Worm (Caenorhabditis elegans) whole organism, young adult: ENCODE data around the gene srx-5.

Experiments used
- C06A6.2 ChIP-seq: fragments of 200-800 bp; sonication (Bioruptor generic); conservative IDR thresholded peaks from 2 replicates; pipeline ENCODE4 v1.3.6; 2022; ENCODE audit warnings: missing genetic modification characterization, missing compliant biosample characterization
- D2030.7 ChIP-seq: fragments of 200-800 bp; sonication (Bioruptor generic); IDR thresholded peaks from 2 replicates; pipeline ENCODE4 v1.3.6; 2022; ENCODE audit warnings: missing genetic modification reagents, missing genetic modification characterization, missing compliant biosample characterization
- F22D6.2 ChIP-seq: sonication (generic microtip); optimal IDR thresholded peaks from 2 replicates; lab custom pipeline; 2016; ENCODE audit warnings: mild to moderate bottlenecking, missing genetic modification characterization, missing compliant biosample characterization
- F49E8.2 ChIP-seq: sonication (generic microtip); optimal IDR thresholded peaks from 3 replicates; lab custom pipeline; 2017; ENCODE audit warnings: missing genetic modification characterization, mild to moderate bottlenecking, missing compliant biosample characterization, antibody characterized with exemption, moderate library complexity; ENCODE audit not compliant: insufficient read depth
- T07F8.4 ChIP-seq: sonication (generic microtip); optimal IDR thresholded peaks from 2 replicates; lab custom pipeline; 2016; ENCODE audit warnings: mild to moderate bottlenecking, missing genetic modification characterization, moderate library complexity, missing compliant biosample characterization
- Y95B8A.8 ChIP-seq: fragments of 200-800 bp; sonication (Bioruptor generic); IDR thresholded peaks from 2 replicates; pipeline ENCODE4 v1.3.6; 2022; ENCODE audit warnings: missing genetic modification reagents, missing genetic modification characterization, missing compliant biosample characterization
- ama-1 ChIP-seq, 3 experiments: fragments of 150-350 bp in 1 of 3; sonication (generic microtip) in 2 of 3; optimal IDR thresholded peaks; 2 replicates each; lab custom pipeline; 2014 to 2018; ENCODE audit warnings: missing biosample characterization in 2 of 3, missing genetic modification characterization in 2 of 3, missing genetic modification reagents in 2 of 3
- aptf-2 ChIP-seq: fragments of 200-800 bp; sonication (Bioruptor generic); conservative IDR thresholded peaks from 2 replicates; pipeline ENCODE4 v1.3.6; 2022; ENCODE audit warnings: missing genetic modification reagents, missing genetic modification characterization, missing compliant biosample characterization
- attf-5 ChIP-seq: fragments of 200-800 bp; sonication (Bioruptor generic); optimal IDR thresholded peaks from 2 replicates; lab custom pipeline; 2018; ENCODE audit warnings: mild to moderate bottlenecking, missing genetic modification characterization, missing compliant biosample characterization
- ceh-58 ChIP-seq: fragments of 200-800 bp; sonication (Bioruptor generic); IDR thresholded peaks from 2 replicates; pipeline ENCODE4 v1.3.6; 2022; ENCODE audit warnings: missing genetic modification characterization, missing compliant biosample characterization
- dpl-1 ChIP-seq: fragments of 150-350 bp; optimal IDR thresholded peaks from 2 replicates; lab custom pipeline; 2014; ENCODE audit warnings: missing biosample characterization, missing genetic modification reagents, missing genetic modification characterization
- hsf-1 ChIP-seq: fragments of 200-800 bp; sonication (Bioruptor generic); IDR thresholded peaks from 2 replicates; pipeline ENCODE4 v1.3.6; 2022; ENCODE audit warnings: missing genetic modification reagents, missing genetic modification characterization, missing compliant biosample characterization
- lir-1 ChIP-seq: fragments of 200-800 bp; sonication (Bioruptor generic); conservative IDR thresholded peaks from 2 replicates; pipeline ENCODE4 v1.3.6; 2022; ENCODE audit warnings: missing genetic modification reagents, missing genetic modification characterization, missing compliant biosample characterization
- mcd-1 ChIP-seq: fragments of 200-800 bp; sonication (Bioruptor generic); IDR thresholded peaks from 2 replicates; pipeline ENCODE4 v1.3.6; 2022; ENCODE audit warnings: missing genetic modification reagents, missing genetic modification characterization, missing compliant biosample characterization
- nhr-120 ChIP-seq: fragments of 200-800 bp; sonication (Bioruptor generic); IDR thresholded peaks from 2 replicates; pipeline ENCODE4 v1.3.6; 2022; ENCODE audit warnings: missing genetic modification characterization, missing compliant biosample characterization
- nhr-80 ChIP-seq: sonication (generic microtip); optimal IDR thresholded peaks from 2 replicates; lab custom pipeline; 2016; ENCODE audit warnings: missing genetic modification characterization, missing compliant biosample characterization
- pbrm-1 ChIP-seq: fragments of 200-800 bp; sonication (Bioruptor generic); IDR thresholded peaks from 2 replicates; pipeline ENCODE4 v1.3.6; 2022; ENCODE audit warnings: missing genetic modification reagents, missing genetic modification characterization, missing compliant biosample characterization
- pha-4 ChIP-seq: fragments of 150-350 bp; sonication (generic microtip); optimal IDR thresholded peaks from 2 replicates; lab custom pipeline; 2014; ENCODE audit warnings: missing biosample characterization, missing genetic modification reagents, missing genetic modification characterization
- rec-8 ChIP-seq, 2 experiments: sonication (generic microtip); optimal IDR thresholded peaks; 2 replicates each; lab custom pipeline; 2016; ENCODE audit warnings: mild to moderate bottlenecking in 2 of 2, missing genetic modification characterization in 2 of 2, missing genetic modification reagents in 2 of 2, missing genotype in 2 of 2, missing biosample characterization in 1 of 2, missing compliant biosample characterization in 1 of 2, moderate library complexity in 1 of 2
- sea-2 ChIP-seq: fragments of 200-800 bp; sonication (Bioruptor generic); IDR thresholded peaks from 2 replicates; pipeline ENCODE4 v1.3.6; 2022; ENCODE audit warnings: missing genetic modification characterization, missing compliant biosample characterization
- snpc-1.1 ChIP-seq: sonication (generic microtip); optimal IDR thresholded peaks from 2 replicates; lab custom pipeline; 2017; ENCODE audit warnings: missing genetic modification characterization, mild to moderate bottlenecking, missing compliant biosample characterization, antibody characterized with exemption, moderate library complexity, missing genotype, missing genetic modification reagents; ENCODE audit not compliant: insufficient read depth
- snpc-1.3 ChIP-seq: sonication (generic microtip); optimal IDR thresholded peaks from 2 replicates; lab custom pipeline; 2017; ENCODE audit warnings: missing genetic modification characterization, mild to moderate bottlenecking, missing compliant biosample characterization, antibody characterized with exemption, moderate library complexity, missing genotype, missing genetic modification reagents; ENCODE audit not compliant: insufficient read depth
- snpc-4 ChIP-seq, 5 experiments: fragments of 150-350 bp in 1 of 5; sonication (generic microtip) in 4 of 5; optimal IDR thresholded peaks; 2 replicates each; lab custom pipeline; 2014 to 2018; ENCODE audit warnings: missing genetic modification characterization in 5 of 5, missing biosample characterization in 3 of 5, antibody characterized with exemption in 2 of 5, mild to moderate bottlenecking in 2 of 5, missing compliant biosample characterization in 2 of 5, missing genotype in 2 of 5, moderate library complexity in 2 of 5, missing genetic modification reagents in 1 of 5
- tbp1 ChIP-seq: fragments of 200-800 bp; sonication (Bioruptor generic); optimal IDR thresholded peaks from 2 replicates; lab custom pipeline; 2018; ENCODE audit warnings: mild to moderate bottlenecking, missing genetic modification characterization, missing compliant biosample characterization
- tbx-9 ChIP-seq: sonication (generic microtip); optimal IDR thresholded peaks from 2 replicates; lab custom pipeline; 2016; ENCODE audit warnings: borderline replicate concordance, missing genetic modification characterization, inconsistent platforms, missing compliant biosample characterization
- unc-62 ChIP-seq: fragments of 150-350 bp; optimal IDR thresholded peaks from 2 replicates; lab custom pipeline; 2014; ENCODE audit warnings: missing biosample characterization, missing genetic modification reagents, missing genetic modification characterization
- zfh-2 ChIP-seq: fragments of 200-800 bp; sonication (Bioruptor generic); conservative IDR thresholded peaks from 2 replicates; pipeline ENCODE4 v1.3.6; 2022; ENCODE audit warnings: missing genetic modification reagents, missing genetic modification characterization, missing compliant biosample characterization
- ztf-22 ChIP-seq: fragments of 200-800 bp; sonication (Bioruptor generic); optimal IDR thresholded peaks from 2 replicates; lab custom pipeline; 2018; ENCODE audit warnings: mild to moderate bottlenecking, missing genetic modification characterization, moderate library complexity, missing compliant biosample characterization
- ztf-28 ChIP-seq: fragments of 200-800 bp; sonication (Bioruptor generic); IDR thresholded peaks from 2 replicates; pipeline ENCODE4 v1.3.6; 2022; ENCODE audit warnings: missing genetic modification reagents, missing genetic modification characterization, missing compliant biosample characterization
- ztf-6 ChIP-seq: fragments of 200-800 bp; sonication (Bioruptor generic); IDR thresholded peaks from 2 replicates; pipeline ENCODE4 v1.3.6; 2022; ENCODE audit warnings: missing genetic modification reagents, missing genetic modification characterization, missing compliant biosample characterization

The srx-5 gene

ce11 chrV:671342-671741 lies 28.5 kb upstream of the srx-5 start, which contains the start of gene sru-24:
Gene sru-24, minus strand, starts transcription at chrV:671442.
- TF ChIP-seq lir-1 (GFP tag; lab: Robert Waterston, UW), result no peak

- TF ChIP-seq pbrm-1 (GFP tag; lab: Robert Waterston, UW) (no peak), hsf-1 (GFP tag; lab: Robert Waterston, UW) (no peak), tbx-9 (tag; lab: Kevin White, UChicago) (no peak), ceh-58 (no peak), snpc-1.3 (tag; lab: Kevin White, UChicago) (no peak), rec-8 (tag; optimal IDR thresholded peaks at IDR 0.05; lab: Kevin White, UChicago) (no peak)
These were observed 25.7 kb upstream of the srx-5 start, which contains the start of gene sru-25 for ce11 chrV:674213-674612. Gene sru-25, minus strand, starts transcription at chrV:674313.

- TF ChIP-seq snpc-1.1 (tag; lab: Kevin White, UChicago) (peak; percentile 54), snpc-4 (GFP tag; optimal IDR thresholded peaks at IDR 0.05; lab: Kevin White, UChicago) (no peak), snpc-4 (tag; optimal IDR thresholded peaks at IDR 0.05; lab: Kevin White, UChicago) (peak in 2 of 4 experiments; percentile 78 to 88), aptf-2 (no peak), zfh-2 (GFP tag; lab: Robert Waterston, UW) (0 out of 2 replicates have a peak, but pooled peaks have one; percentile 42), ztf-6 (GFP tag; lab: Robert Waterston, UW) (no peak)
These were observed 23.8 kb upstream of the srx-5 start for ce11 chrV:676090-676489.

ce11 chrV:676550-677084 lies 23.3 kb upstream of the srx-5 start, which contains the start of the genes fbxa-72 and srx-21:
Gene fbxa-72, minus strand, starts transcription at chrV:676753.
Gene srx-21, plus strand, starts transcription at chrV:677034.
- TF ChIP-seq nhr-80 (tag; lab: Kevin White, UChicago) (peak; percentile 69), Y95B8A.8 (GFP tag; lab: Robert Waterston, UW) (no peak)

- TF ChIP-seq attf-5 (GFP tag; lab: Kevin White, UChicago) (no peak), sea-2 (no peak), nhr-120 (GFP tag; lab: Robert Waterston, UW) (no peak), T07F8.4 (tag; lab: Kevin White, UChicago) (no peak), snpc-1.1 (tag; lab: Kevin White, UChicago) (no peak), mcd-1 (GFP tag; lab: Robert Waterston, UW) (no peak), unc-62 (no peak), dpl-1 (GFP tag; lab: Kevin White, UChicago) (no peak), pha-4 (tag; lab: Kevin White, UChicago) (no peak), F49E8.2 (tag; lab: Kevin White, UChicago) (no peak), C06A6.2 (GFP tag; lab: Robert Waterston, UW) (no peak), ama-1 (optimal IDR thresholded peaks at IDR 0.05; lab: Kevin White, UChicago) (no peak), ama-1 (GFP tag; optimal IDR thresholded peaks at IDR 0.05; lab: Kevin White, UChicago) (no peak), D2030.7 (GFP tag; lab: Robert Waterston, UW) (no peak), ceh-58 (no peak), ztf-22 (GFP tag; lab: Kevin White, UChicago) (no peak), ztf-28 (no peak), tbp1 (GFP tag; lab: Kevin White, UChicago) (no peak), F22D6.2 (tag; lab: Kevin White, UChicago) (no peak)
These were observed 20.2 kb upstream of the srx-5 start, which contains the start of gene srx-22 for ce11 chrV:679663-680062. Gene srx-22, plus strand, starts transcription at chrV:679963.
